Fruit fly (Drosophila melanogaster): ENCODE results near the gene Sfp33A3.

Gene Sfp33A3

dm6 chr2L:11816376-11816775, 23.3 kb upstream of the Sfp33A3 start:
- peak; percentile 92 to 96 for TF ChIP-seq CTCF (optimal IDR thresholded peaks at IDR 0.05)
- TF ChIP-seq CG8478 (optimal IDR thresholded peaks at IDR 0.05): no peak

dm6 chr2L:11823470-11824162, 16.1 kb upstream of the Sfp33A3 start:
- no peak for TF ChIP-seq CTCF (optimal IDR thresholded peaks at IDR 0.05)
- no peak for TF ChIP-seq CG8478 (optimal IDR thresholded peaks at IDR 0.05)

DNA sequence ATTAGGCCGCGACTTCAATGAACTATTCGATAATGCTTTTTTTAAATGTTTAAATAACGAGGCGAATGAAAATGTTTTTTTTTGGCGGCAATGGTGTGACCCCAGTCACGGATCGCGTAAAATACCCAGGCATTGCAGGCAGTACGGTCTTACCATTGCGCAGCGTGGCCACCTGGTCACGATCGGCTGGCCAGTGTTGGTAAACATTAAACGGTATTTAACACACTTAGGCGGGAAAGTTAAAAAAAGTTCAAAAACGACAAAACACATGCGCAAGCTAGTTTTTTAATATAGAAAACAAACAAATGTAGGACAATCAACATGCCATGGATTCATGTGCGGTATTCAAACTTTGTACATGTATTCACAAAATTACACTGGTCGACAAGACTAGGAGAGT, 10.4 kb upstream of the Sfp33A3 start, which contains the start of gene esc:
Gene esc (minus strand): TSS at position 129 of the 400 bp plus-strand sequence.
- TF ChIP-seq CTCF (optimal IDR thresholded peaks at IDR 0.05) (peak; percentile 9 to 34), CG8478 (optimal IDR thresholded peaks at IDR 0.05) (no peak)

DNA sequence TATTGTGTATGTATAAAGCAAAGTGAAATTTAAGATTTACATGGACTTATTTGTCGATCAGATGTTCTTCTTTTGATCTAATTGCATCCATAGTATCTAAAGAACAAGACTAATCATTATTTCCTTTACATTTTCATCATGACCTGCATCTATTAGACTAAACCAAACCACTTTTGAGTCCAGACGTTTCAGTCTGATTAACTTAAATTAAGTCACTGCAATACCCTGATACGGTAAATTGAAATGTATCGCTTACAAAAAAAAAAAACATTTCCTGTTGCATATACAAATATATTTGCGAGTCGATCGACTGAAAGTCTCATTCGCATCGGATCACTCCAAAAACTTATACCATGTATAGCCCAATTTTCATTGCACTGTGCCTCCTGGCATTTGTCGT, 5.9 kb upstream of the Sfp33A3 start, which contains the start of gene CG45011:
Gene CG45011 (plus strand): TSS at position 301 of the 400 bp plus-strand sequence.
- TF ChIP-seq CTCF (optimal IDR thresholded peaks at IDR 0.05) (no peak), CG8478 (optimal IDR thresholded peaks at IDR 0.05) (no peak)

dm6 chr2L:11834308-11834707, 5.4 kb upstream of the Sfp33A3 start, which contains the start of gene CG45012:
TSS of gene CG45012 (plus strand) at chr2L:11834608.
- TF ChIP-seq CTCF (optimal IDR thresholded peaks at IDR 0.05) (no peak), CG8478 (optimal IDR thresholded peaks at IDR 0.05) (no peak)

dm6 chr2L:11836943-11837342, 2.8 kb upstream of the Sfp33A3 start, which contains the start of gene Sfp33A4:
TSS of gene Sfp33A4 (plus strand) at chr2L:11837243.
- TF ChIP-seq CG8478 (optimal IDR thresholded peaks at IDR 0.05) (no peak), CTCF (optimal IDR thresholded peaks at IDR 0.05) (no peak)

dm6 chr2L:11837413-11837812, 2.3 kb upstream of the Sfp33A3 start, which contains the start of gene Sfp33A2:
TSS of gene Sfp33A2 (plus strand) at chr2L:11837713.
- no peak for TF ChIP-seq CTCF (optimal IDR thresholded peaks at IDR 0.05)
- no peak for TF ChIP-seq CG8478 (optimal IDR thresholded peaks at IDR 0.05)

- TF ChIP-seq CG8478 (optimal IDR thresholded peaks at IDR 0.05): no peak
- TF ChIP-seq CTCF (optimal IDR thresholded peaks at IDR 0.05): no peak
These were observed 679 bp downstream of the Sfp33A3 start, which contains the start of gene CG31704 for dm6 chr2L:11840391-11840790. TSS of gene CG31704 (plus strand) at chr2L:11840691.

DNA sequence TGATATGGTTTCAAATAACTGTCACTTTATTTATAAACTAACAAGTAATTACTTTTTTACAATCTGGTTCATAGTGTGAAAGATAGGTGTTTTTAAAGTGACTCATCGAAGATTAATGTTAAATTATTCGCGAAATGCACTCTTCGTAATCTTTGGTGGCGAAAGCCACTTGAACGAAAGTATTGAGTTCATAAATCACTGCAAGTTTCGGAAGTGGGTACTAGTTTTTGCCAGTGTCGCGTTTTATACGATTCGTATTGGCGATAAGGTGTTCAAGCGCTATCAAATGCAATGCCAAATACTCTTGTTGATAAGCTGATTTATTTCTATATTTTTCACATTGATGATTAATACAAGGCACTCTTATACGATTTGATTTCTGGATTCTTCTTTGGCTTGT, 1.8 kb downstream of the Sfp33A3 start:
- TF ChIP-seq CG8478 (optimal IDR thresholded peaks at IDR 0.05) (no peak), CTCF (optimal IDR thresholded peaks at IDR 0.05) (no peak)

dm6 chr2L:11842291-11843187, 2.8 kb downstream of the Sfp33A3 start, which contains the start of the genes CG44008, CG14933, CG46426 and CG42486:
TSS of gene CG44008 (minus strand) at chr2L:11842445.
TSS of gene CG14933 (plus strand) at chr2L:11842828.
TSS of gene CG46426 (plus strand) at chr2L:11842828.
TSS of gene CG42486 (plus strand) at chr2L:11843137.
- no peak for TF ChIP-seq CG8478 (optimal IDR thresholded peaks at IDR 0.05)
- no peak for TF ChIP-seq CTCF (optimal IDR thresholded peaks at IDR 0.05)

DNA sequence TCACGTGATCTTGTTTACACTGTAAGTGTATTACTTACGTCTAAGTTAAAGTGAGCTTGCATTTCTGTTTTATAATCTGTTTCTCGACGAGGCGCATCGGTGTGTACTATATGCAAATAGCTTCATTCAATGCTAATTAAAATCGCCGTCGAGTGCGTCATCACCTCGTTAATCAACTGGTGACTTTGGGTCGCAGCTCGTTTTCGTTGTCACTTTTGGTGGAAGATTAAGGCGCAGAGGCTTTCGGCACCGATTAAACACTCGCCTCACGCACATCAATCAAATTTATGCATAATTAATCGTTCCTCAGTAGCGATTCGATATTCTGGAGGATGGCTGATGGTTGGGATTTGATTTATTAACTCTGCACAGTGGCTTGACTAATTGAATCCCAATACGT, 4.6 kb downstream of the Sfp33A3 start:
- TF ChIP-seq CG8478 (optimal IDR thresholded peaks at IDR 0.05) (no peak), CTCF (optimal IDR thresholded peaks at IDR 0.05) (no peak)

- TF ChIP-seq CTCF (optimal IDR thresholded peaks at IDR 0.05): no peak
- no peak for TF ChIP-seq CG8478 (optimal IDR thresholded peaks at IDR 0.05)
These were observed 5.6 kb downstream of the Sfp33A3 start for dm6 chr2L:11845159-11845788.

dm6 chr2L:11846926-11847325, 7.2 kb downstream of the Sfp33A3 start, which contains the start of gene Mal-B1:
TSS of gene Mal-B1 (plus strand) at chr2L:11847226.
- TF ChIP-seq CG8478 (optimal IDR thresholded peaks at IDR 0.05) (no peak), CTCF (optimal IDR thresholded peaks at IDR 0.05) (no peak)

dm6 chr2L:11849658-11850057, 9.9 kb downstream of the Sfp33A3 start, which contains the start of gene Mal-B2:
TSS of gene Mal-B2 (plus strand) at chr2L:11849958.
- TF ChIP-seq CG8478 (optimal IDR thresholded peaks at IDR 0.05) (no peak), CTCF (optimal IDR thresholded peaks at IDR 0.05) (no peak)

dm6 chr2L:11853130-11853529, 13.4 kb downstream of the Sfp33A3 start, which contains the start of gene CG42751:
TSS of gene CG42751 (plus strand) at chr2L:11853430.
- no peak for TF ChIP-seq CG8478 (optimal IDR thresholded peaks at IDR 0.05)
- no peak for TF ChIP-seq CTCF (optimal IDR thresholded peaks at IDR 0.05)

All from S2 (cell line).